Worm (Caenorhabditis elegans) whole organism, L4/young adult: ENCODE measurements around the gene F14D7.2.
"Not testable (repeated sequence)": the region's sequence is repeated elsewhere in the genome, so short reads cannot be mapped to it uniquely, and the experiment has no call there.

Source experiments
- W03F9.2 ChIP-seq: fragments of 150-350 bp; optimal IDR thresholded peaks from 2 replicates; lab custom pipeline; 2014; ENCODE audit warnings: missing biosample characterization, missing genetic modification characterization
- dao-5 ChIP-seq: sonication (generic microtip); optimal IDR thresholded peaks from 2 replicates; lab custom pipeline; 2016; ENCODE audit warnings: missing genotype, missing genetic modification characterization, moderate library complexity, missing compliant biosample characterization
- him-1 ChIP-seq: sonication (generic microtip); optimal IDR thresholded peaks from 2 replicates; lab custom pipeline; 2016; ENCODE audit warnings: missing genotype, missing genetic modification reagents, missing genetic modification characterization, missing compliant biosample characterization

Gene F14D7.2

DNA sequence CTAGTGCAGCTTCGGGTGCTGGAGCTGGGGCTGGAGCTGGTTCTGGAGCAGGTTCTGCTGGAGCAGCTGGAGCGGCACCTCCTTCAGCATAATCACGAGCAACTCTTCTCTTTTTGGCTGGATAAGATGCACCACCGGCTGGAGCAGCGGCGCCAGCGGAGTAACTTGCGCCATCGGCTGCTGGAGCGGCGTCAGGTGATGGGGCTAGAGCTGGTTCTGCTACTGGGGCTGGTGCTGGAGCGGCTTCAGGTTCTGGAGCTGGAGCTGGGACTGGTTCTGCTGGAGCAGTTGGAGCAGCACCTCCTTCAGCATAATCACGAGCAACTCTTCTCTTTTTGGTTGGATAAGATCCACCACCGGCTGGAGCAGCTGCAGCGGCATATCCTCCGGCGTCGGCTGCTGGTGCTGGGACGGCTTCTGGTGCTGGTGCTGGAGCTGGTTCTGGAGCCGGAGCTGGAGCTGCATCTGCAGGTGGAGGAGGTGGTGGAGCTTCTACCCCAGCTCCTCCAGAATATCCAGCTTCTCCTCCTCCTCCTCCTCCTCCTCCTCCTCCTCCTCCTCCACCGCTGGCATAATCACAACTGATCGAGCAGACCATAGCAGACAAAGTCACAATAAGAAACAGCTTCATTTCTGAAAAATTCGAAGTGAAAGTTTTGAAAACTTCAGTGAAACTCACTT, 25.7 kb upstream of the F14D7.2 start, which contains the start of gene F47B8.13:
Gene F47B8.13, minus strand, starts transcription at position 631 of the 681 bp plus-strand sequence.
- TF ChIP-seq dao-5 (tag; lab: Kevin White, UChicago) (no peak), W03F9.2 (tag; lab: Kevin White, UChicago) (no peak), him-1 (tag; lab: Kevin White, UChicago) (no peak)

DNA sequence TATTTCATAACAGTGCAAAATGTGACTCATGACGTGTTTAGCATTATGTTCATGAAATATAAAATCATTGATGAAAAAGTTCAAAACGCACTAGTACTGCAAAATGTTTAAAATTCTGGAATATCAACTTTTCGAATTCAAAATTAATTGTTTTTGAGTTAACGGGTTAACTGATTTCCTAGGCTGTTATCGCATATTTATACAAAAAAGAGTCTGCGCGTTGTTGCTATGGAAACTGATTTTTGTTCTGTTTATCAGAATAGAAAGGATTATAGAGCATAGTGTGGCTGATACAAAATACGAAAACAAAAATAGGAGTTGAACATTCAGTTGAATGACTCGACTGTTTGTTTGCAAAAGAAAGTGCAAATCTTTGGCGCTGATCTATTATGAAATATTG, 24.1 kb upstream of the F14D7.2 start:
- TF ChIP-seq dao-5 (tag; lab: Kevin White, UChicago) = no peak
- no peak for TF ChIP-seq him-1 (tag; lab: Kevin White, UChicago)
- no peak for TF ChIP-seq W03F9.2 (tag; lab: Kevin White, UChicago)

DNA sequence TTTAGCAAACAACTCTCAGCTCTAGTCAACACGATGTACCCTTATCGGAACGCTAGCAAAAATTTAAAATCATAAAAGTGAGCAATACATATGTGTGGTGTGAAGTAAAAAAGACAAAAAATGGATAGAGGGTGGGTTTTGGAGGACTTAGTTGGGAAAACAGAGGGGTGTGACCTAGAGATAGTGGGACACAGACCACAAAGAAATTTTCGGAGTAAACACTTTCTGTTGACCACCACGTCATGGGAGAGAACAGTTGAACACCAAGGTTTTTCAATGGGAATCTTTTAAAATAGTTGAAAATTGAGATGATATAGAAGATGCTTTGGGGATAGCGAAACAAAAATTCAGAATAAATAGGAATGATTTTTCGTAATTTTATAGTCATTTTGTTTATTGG, 23.7 kb upstream of the F14D7.2 start:
- TF ChIP-seq dao-5 (tag; lab: Kevin White, UChicago) (no peak), him-1 (tag; lab: Kevin White, UChicago) (no peak), W03F9.2 (tag; lab: Kevin White, UChicago) (no peak)

DNA sequence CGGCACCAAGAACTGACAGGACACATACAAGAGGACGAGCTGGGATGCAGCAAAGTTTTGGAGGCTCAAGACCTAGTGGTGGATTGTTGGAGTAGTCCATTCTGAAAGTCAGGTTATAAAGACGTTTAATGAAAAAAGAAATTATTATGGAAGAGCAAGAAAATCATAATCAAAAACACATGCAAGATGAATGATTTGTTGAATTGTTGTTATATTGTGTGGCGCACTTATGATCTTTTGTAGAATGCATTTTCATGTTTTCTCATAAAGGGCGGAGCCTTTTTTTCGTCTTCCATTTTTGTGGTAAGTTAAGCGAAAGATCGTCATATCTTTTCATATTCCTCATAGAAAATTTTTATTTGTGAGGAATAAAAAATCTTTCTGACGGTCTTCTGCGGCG, 23.0 kb upstream of the F14D7.2 start, which contains the start of gene F47B8.2:
Gene F47B8.2, minus strand, starts transcription at position 101 of the 400 bp plus-strand sequence.
- TF ChIP-seq him-1 (tag; lab: Kevin White, UChicago) = no peak
- no peak for TF ChIP-seq W03F9.2 (tag; lab: Kevin White, UChicago)
- TF ChIP-seq dao-5 (tag; lab: Kevin White, UChicago) = no peak

DNA sequence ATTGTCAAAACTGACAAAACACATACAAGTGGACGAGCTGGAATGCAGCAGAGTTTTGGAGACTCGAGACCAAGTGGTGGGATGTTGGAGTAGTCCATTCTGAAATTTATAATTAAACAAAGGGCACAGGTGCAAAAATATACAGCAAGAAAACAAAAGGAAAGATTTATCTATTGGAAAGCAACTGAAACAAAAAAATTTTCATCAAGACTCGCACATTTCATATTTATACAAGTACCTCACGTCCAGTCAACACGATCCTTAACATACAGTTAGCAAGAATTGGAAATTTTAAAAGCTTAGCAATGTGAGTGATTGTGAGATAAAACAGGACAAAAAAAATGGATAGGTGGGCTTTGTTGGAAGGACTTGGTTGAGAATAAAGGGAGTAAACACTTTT, 20.7 kb upstream of the F14D7.2 start, which contains the start of gene F47B8.1:
Gene F47B8.1, minus strand, starts transcription at position 101 of the 400 bp plus-strand sequence.
- TF ChIP-seq him-1 (tag; lab: Kevin White, UChicago) (no peak), W03F9.2 (tag; lab: Kevin White, UChicago) (no peak), dao-5 (tag; lab: Kevin White, UChicago) (no peak)

DNA sequence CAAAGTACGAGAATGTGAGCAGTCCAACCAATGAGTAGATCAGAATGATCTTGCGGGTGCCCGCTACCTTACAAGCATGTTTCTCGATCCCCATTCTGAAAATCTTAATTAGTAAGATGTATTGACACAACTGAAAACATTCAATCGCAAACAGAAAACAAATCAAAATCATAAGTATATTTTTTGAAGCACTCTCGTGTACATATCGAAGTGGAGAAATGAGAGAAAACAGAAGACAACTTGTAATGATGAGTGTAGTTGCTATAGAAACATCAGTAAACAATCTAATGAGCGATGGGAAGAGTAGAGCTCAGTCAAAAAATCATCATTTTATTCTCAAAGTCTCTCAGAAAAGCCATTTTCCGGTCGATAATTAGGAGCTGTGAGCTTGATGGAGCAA, 19.2 kb upstream of the F14D7.2 start, which contains the start of gene F14D7.8:
Gene F14D7.8, minus strand, starts transcription at position 101 of the 400 bp plus-strand sequence.
- TF ChIP-seq dao-5 (tag; lab: Kevin White, UChicago) = no peak
- no peak for TF ChIP-seq W03F9.2 (tag; lab: Kevin White, UChicago)
- TF ChIP-seq him-1 (tag; lab: Kevin White, UChicago) = no peak

DNA sequence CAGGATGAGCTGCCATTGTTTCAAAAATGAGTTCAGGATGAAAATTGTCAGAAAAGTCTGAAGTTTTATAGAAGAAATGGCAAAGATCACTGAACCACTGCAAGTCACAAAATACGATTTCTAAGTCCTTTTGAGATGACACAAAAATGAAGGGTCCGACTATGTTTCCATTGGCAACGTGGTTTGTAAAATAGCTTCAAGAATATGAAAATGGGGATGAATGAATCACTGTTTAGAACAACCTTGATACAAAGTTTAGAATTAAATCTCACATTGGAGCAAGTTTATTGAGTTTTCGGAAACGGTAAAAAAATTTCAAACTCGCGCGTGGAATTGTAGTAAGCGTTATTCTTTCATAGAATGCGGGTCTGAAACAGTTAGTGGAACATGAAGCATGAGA, 17.6 kb upstream of the F14D7.2 start, which contains the start of gene ddn-3:
Gene ddn-3, minus strand, starts transcription at position 101 of the 400 bp plus-strand sequence.
- TF ChIP-seq dao-5 (tag; lab: Kevin White, UChicago) = no peak
- TF ChIP-seq W03F9.2 (tag; lab: Kevin White, UChicago) = no peak
- no peak for TF ChIP-seq him-1 (tag; lab: Kevin White, UChicago)

DNA sequence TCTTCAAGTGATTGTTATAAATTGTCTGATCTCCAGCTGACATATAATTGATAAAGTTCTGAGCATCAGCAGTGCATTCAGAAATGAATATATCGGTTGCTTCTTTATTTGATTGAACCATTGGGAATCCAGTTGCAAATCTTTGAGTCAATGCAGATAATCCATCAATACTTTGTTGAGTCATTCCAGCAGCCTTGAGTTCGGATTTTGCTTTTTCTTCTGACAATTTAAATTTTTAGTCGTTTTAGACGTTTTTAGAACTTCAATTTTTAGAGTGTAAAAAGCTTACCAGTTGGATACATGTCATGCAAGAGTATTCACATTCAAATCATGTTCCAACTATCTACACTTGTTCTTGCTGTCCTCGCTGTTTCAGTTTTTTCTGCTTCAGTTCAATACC, 16.1 kb upstream of the F14D7.2 start, which contains the start of gene F14D7.14:
Gene F14D7.14, plus strand, starts transcription at position 301 of the 400 bp plus-strand sequence.
- not testable (repeated sequence) for TF ChIP-seq him-1, W03F9.2, dao-5 (tag; lab: Kevin White, UChicago)

DNA sequence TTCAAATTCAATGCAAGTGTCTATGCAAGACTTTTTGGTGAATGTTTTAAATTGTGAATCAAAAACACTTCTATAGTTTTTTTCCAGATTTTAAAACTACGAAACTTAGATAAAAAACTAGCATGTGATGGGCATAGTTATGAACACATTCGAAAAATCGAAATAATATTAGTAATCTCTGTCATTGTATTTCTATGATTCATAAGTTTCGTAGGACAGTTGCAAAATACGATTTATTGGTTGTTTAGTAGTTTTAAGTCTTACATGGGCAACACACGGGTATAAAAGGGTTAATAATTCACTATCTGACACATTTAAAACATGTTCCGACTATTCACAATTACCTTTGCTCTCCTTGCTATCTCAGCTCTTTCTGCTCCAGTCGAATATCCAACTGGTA, 14.6 kb upstream of the F14D7.2 start, which contains the start of gene spig-5:
Gene spig-5, plus strand, starts transcription at position 301 of the 400 bp plus-strand sequence.
- TF ChIP-seq him-1, W03F9.2, dao-5 (tag; lab: Kevin White, UChicago): not testable (repeated sequence)

DNA sequence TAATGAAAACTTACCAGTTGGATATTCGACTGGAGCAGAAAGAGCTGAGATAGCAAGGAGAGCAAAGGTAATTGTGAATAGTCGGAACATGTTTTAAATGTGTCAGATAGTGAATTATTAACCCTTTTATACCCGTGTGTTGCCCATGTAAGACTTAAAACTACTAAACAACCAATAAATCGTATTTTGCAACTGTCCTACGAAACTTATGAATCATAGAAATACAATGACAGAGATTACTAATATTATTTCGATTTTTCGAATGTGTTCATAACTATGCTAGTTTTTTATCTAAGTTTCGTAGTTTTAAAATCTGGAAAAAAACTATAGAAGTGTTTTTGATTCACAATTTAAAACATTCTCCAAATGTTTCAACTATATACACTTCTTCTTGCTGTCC, 13.3 kb upstream of the F14D7.2 start, which contains the start of gene spig-4:
Gene spig-4, minus strand, starts transcription at position 101 of the 400 bp plus-strand sequence.
- not testable (repeated sequence) for TF ChIP-seq dao-5, him-1, W03F9.2 (tag; lab: Kevin White, UChicago)

DNA sequence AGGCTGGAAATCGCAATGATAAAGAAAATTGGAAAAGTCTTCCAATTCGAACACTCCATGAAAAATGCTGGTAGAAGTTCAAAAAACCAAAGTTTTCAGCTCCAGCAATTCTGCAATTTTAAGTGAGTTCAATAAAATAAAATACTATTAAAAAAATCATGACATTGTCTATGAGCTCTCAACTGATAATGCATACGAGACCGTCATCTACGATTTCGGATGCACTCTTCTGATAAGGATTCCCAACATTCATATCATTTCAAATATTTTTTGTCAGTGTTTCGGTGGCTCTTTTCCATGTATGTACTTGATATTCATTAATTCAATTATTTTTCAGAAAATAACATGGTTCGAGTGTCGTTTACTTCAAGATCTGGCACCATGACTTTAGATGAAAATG, 7.6 kb upstream of the F14D7.2 start, which contains the start of gene F14D7.6:
Gene F14D7.6, plus strand, starts transcription at position 338 of the 400 bp plus-strand sequence.
- TF ChIP-seq dao-5 (tag; lab: Kevin White, UChicago) (no peak), him-1 (tag; lab: Kevin White, UChicago) (no peak), W03F9.2 (tag; lab: Kevin White, UChicago) (no peak)

DNA sequence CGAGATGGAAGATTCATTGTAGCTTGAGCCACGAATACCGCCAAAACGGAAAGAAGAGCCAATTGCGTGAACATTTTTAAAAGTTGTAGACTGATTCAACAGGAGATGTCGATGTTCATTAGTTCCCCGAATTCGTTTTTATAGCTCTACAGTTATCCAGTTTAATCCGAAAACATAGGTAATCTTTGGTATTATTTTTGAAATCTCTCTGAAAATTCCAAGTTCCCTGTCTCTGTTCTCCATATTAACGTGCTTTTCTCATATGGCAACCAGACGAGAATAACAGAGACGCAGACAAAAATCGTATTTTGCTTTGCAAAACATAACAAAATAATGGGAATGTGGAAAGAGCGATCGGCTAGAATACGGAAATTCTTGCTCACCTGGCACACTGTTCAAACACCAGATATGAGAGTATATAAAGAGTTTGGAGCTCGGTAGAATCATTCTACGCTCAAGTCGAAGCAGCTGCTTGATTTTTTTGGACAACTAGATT, 6.1 kb upstream of the F14D7.2 start, which contains the start of the genes spig-3 and F14D7.12:
Gene spig-3, minus strand, starts transcription at position 101 of the 496 bp plus-strand sequence.
Gene F14D7.12, plus strand, starts transcription at position 446 of the 496 bp plus-strand sequence.
- TF ChIP-seq him-1 (tag; lab: Kevin White, UChicago) (no peak), dao-5 (tag; lab: Kevin White, UChicago) (no peak), W03F9.2 (tag; lab: Kevin White, UChicago) (no peak)

DNA sequence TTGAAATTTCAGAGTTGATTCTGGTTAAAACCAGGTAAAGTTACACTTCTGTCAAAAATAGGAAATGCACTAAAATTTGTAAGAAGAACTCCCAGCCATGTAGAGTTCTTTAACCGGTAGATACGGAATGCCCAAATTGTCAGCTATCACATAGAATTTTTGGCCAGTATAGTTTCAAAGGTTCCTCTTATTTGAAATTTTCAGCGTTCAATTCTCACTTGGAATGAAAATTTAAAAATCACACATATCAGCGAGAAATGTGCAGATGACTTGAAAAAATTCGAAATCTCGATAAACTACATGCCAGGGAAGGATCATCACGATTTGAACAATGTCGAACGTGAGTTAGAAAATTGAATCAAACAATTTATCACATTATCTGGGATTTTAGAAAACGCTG, 3.0 kb upstream of the F14D7.2 start, which contains the start of gene F14D7.3:
Gene F14D7.3, plus strand, starts transcription at position 301 of the 400 bp plus-strand sequence.
- TF ChIP-seq dao-5 (tag; lab: Kevin White, UChicago) = no peak
- TF ChIP-seq him-1 (tag; lab: Kevin White, UChicago) = no peak
- TF ChIP-seq W03F9.2 (tag; lab: Kevin White, UChicago) = no peak
